Fruit fly (Drosophila melanogaster): ENCODE results near the gene CG14377.

CG14377 gene

dm6 chr3R:13393009-13393408 is 4.6 kb upstream of the CG14377 start:
- TF ChIP-seq CG9948 (tag; optimal IDR thresholded peaks at IDR 0.05) (no peak), CG8159 (tag; optimal IDR thresholded peaks at IDR 0.05) (no peak), CG15710 (tag; optimal IDR thresholded peaks at IDR 0.05) (no peak), D1 (tag; optimal IDR thresholded peaks at IDR 0.05) (no peak), CG34367 (tag; optimal IDR thresholded peaks at IDR 0.05) (no peak), Ets98B (GFP tag; IDR thresholded peaks at IDR 0.05) (no peak), CG32121 (GFP tag; IDR thresholded peaks at IDR 0.05) (no peak), gl (tag; optimal IDR thresholded peaks at IDR 0.05) (no peak), CG13204 (GFP tag; optimal IDR thresholded peaks at IDR 0.05) (no peak), Pif1A (GFP tag; optimal IDR thresholded peaks at IDR 0.05) (no peak), fd96Ca (GFP tag; IDR thresholded peaks at IDR 0.05) (no peak), rn (GFP tag; IDR thresholded peaks at IDR 0.05) (no peak)

DNA sequence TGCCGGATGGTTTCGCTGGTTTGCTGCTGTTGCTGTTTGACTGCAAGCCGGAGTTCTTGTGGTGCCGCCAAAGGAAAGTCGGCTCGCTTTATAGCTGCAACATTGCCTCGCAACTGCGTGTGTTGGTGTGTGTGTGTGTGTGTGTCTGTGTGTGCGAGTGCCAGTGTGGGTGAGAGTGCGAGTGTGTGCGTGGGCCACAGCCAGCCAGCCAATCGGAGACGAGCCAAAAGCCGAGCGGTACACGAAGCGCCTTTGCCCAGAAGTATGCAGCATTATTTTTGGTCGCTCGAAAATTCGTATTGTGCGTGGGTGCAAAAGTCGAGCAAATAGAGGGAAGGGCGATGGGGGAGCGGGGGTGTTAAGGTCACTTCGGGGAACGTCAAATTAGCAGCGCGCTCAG is 2.5 kb upstream of the CG14377 start, which contains the start of gene CCHa2:
Gene CCHa2, minus strand, starts transcription at position 65 of the 400 bp plus-strand sequence.
- TF ChIP-seq gl (tag; optimal IDR thresholded peaks at IDR 0.05) (no peak), CG4496 (GFP tag; IDR thresholded peaks at IDR 0.05) (peak; percentile 48; the same call in 2 of the 3 replicates), fd96Ca (GFP tag; IDR thresholded peaks at IDR 0.05) (no peak), CG17806 (tag; optimal IDR thresholded peaks at IDR 0.05) (no peak), CG34367 (tag; optimal IDR thresholded peaks at IDR 0.05) (no peak), CG10348 (GFP tag; IDR thresholded peaks at IDR 0.05) (no peak)

dm6 chr3R:13397040-13397439 is 595 bp upstream of the CG14377 start, which contains the start of gene CG14374:
TSS of gene CG14374 (minus strand) at chr3R:13397140.
- TF ChIP-seq CG34367 (tag; optimal IDR thresholded peaks at IDR 0.05) = no peak
- TF ChIP-seq Ets98B (GFP tag; IDR thresholded peaks at IDR 0.05) = no peak
- no peak for TF ChIP-seq CG13204 (GFP tag; optimal IDR thresholded peaks at IDR 0.05)
- TF ChIP-seq CG4496 (GFP tag; IDR thresholded peaks at IDR 0.05) = no peak
- TF ChIP-seq rn (GFP tag; IDR thresholded peaks at IDR 0.05) = no peak
- TF ChIP-seq CG17806 (tag; optimal IDR thresholded peaks at IDR 0.05) = no peak
- TF ChIP-seq CG15710 (tag; optimal IDR thresholded peaks at IDR 0.05) = no peak
- no peak for TF ChIP-seq CG12605 (GFP tag; IDR thresholded peaks at IDR 0.05)
- no peak for TF ChIP-seq Snoo (tag; optimal IDR thresholded peaks at IDR 0.05)
- TF ChIP-seq Pif1A (GFP tag; optimal IDR thresholded peaks at IDR 0.05) = no peak
- no peak for TF ChIP-seq CG8301 (tag; optimal IDR thresholded peaks at IDR 0.05)
- TF ChIP-seq CG32121 (GFP tag; IDR thresholded peaks at IDR 0.05) = no peak
- TF ChIP-seq CG8159 (tag; optimal IDR thresholded peaks at IDR 0.05) = no peak
- no peak for TF ChIP-seq CG9948 (tag; optimal IDR thresholded peaks at IDR 0.05)
- no peak for TF ChIP-seq D1 (tag; optimal IDR thresholded peaks at IDR 0.05)
- TF ChIP-seq EcR (GFP tag; optimal IDR thresholded peaks at IDR 0.05) = no peak
- no peak for TF ChIP-seq fd96Ca (GFP tag; IDR thresholded peaks at IDR 0.05)
- TF ChIP-seq CG14655 (GFP tag; optimal IDR thresholded peaks at IDR 0.05) = no peak
- TF ChIP-seq Pif1B (GFP tag; optimal IDR thresholded peaks at IDR 0.05) = no peak

dm6 chr3R:13400902-13401721 is 3.5 kb downstream of the CG14377 start:
- TF ChIP-seq Pif1A (GFP tag; optimal IDR thresholded peaks at IDR 0.05) = peak; percentile 92
- TF ChIP-seq CG15710 (tag; optimal IDR thresholded peaks at IDR 0.05) = peak; percentile 94
- TF ChIP-seq CG34367 (tag; optimal IDR thresholded peaks at IDR 0.05) = peak; percentile 91
- peak; percentile 79 for TF ChIP-seq EcR (GFP tag; optimal IDR thresholded peaks at IDR 0.05)
- peak; percentile 90 for TF ChIP-seq CG13204 (GFP tag; optimal IDR thresholded peaks at IDR 0.05)
- TF ChIP-seq CG12605 (GFP tag; IDR thresholded peaks at IDR 0.05) = peak; percentile 71; the same call in 1 of the 2 replicates
- TF ChIP-seq rn (GFP tag; IDR thresholded peaks at IDR 0.05) = peak; percentile 71
- TF ChIP-seq fd96Ca (GFP tag; IDR thresholded peaks at IDR 0.05) = peak; percentile 64; the same call in 2 of the 3 replicates
- peak; percentile 80 for TF ChIP-seq Ets98B (GFP tag; IDR thresholded peaks at IDR 0.05)
- peak; percentile 90 for TF ChIP-seq D1 (tag; optimal IDR thresholded peaks at IDR 0.05)
- TF ChIP-seq CG9948 (tag; optimal IDR thresholded peaks at IDR 0.05) = peak; percentile 94
- TF ChIP-seq CG10348 (GFP tag; IDR thresholded peaks at IDR 0.05) = peak; percentile 64; the same call in 1 of the 2 replicates
- peak; percentile 90 for TF ChIP-seq CG4496 (GFP tag; IDR thresholded peaks at IDR 0.05)
- peak; percentile 94 for TF ChIP-seq CG8301 (tag; optimal IDR thresholded peaks at IDR 0.05)
- TF ChIP-seq CG32121 (GFP tag; IDR thresholded peaks at IDR 0.05) = peak; percentile 87
- peak; percentile 94 for TF ChIP-seq Pif1B (GFP tag; optimal IDR thresholded peaks at IDR 0.05)
- TF ChIP-seq CG8159 (tag; optimal IDR thresholded peaks at IDR 0.05) = peak; percentile 95
- TF ChIP-seq Snoo (tag; optimal IDR thresholded peaks at IDR 0.05) = peak; percentile 90
- TF ChIP-seq gl (tag; optimal IDR thresholded peaks at IDR 0.05) = peak; percentile 77
- peak; percentile 95 for TF ChIP-seq CG14655 (GFP tag; optimal IDR thresholded peaks at IDR 0.05)
- peak; percentile 94 for TF ChIP-seq CG17806 (tag; optimal IDR thresholded peaks at IDR 0.05)

dm6 chr3R:13401722-13402296 is 4.2 kb downstream of the CG14377 start, which contains the start of gene GILT1:
TSS of gene GILT1 (minus strand) at chr3R:13401862.
- no peak for TF ChIP-seq CG8159 (tag; optimal IDR thresholded peaks at IDR 0.05)
- TF ChIP-seq EcR (GFP tag; optimal IDR thresholded peaks at IDR 0.05) = no peak
- 0 out of 2 replicates have a peak, but pooled peaks have one; percentile 5 for TF ChIP-seq CG12605 (GFP tag; IDR thresholded peaks at IDR 0.05)

dm6 chr3R:13403032-13403459 is 5.4 kb downstream of the CG14377 start, which contains the start of gene Dpm3:
TSS of gene Dpm3 (minus strand) at chr3R:13403051.
- TF ChIP-seq EcR (GFP tag; optimal IDR thresholded peaks at IDR 0.05) (no peak), rn (GFP tag; IDR thresholded peaks at IDR 0.05) (no peak), CG32121 (GFP tag; IDR thresholded peaks at IDR 0.05) (no peak), Snoo (tag; optimal IDR thresholded peaks at IDR 0.05) (no peak), D1 (tag; optimal IDR thresholded peaks at IDR 0.05) (no peak), CG4496 (GFP tag; IDR thresholded peaks at IDR 0.05) (no peak), CG14655 (GFP tag; optimal IDR thresholded peaks at IDR 0.05) (no peak), CG9948 (tag; optimal IDR thresholded peaks at IDR 0.05) (no peak), CG15710 (tag; optimal IDR thresholded peaks at IDR 0.05) (no peak), Pif1A (GFP tag; optimal IDR thresholded peaks at IDR 0.05) (no peak), fd96Ca (GFP tag; IDR thresholded peaks at IDR 0.05) (no peak), CG13204 (GFP tag; optimal IDR thresholded peaks at IDR 0.05) (no peak), Pif1B (GFP tag; optimal IDR thresholded peaks at IDR 0.05) (no peak), CG34367 (tag; optimal IDR thresholded peaks at IDR 0.05) (no peak), CG10348 (GFP tag; IDR thresholded peaks at IDR 0.05) (no peak)

Data from whole organism, pupa.